Worm (Caenorhabditis elegans) whole organism, L4 larva: ENCODE measurements around the gene trk-1.

ENCODE experiments used
- Y105C5A.15 ChIP-seq: fragments of 200-800 bp; sonication (Bioruptor generic); IDR thresholded peaks from 2 replicates; pipeline ENCODE4 v1.3.6; 2022; ENCODE audit warnings: missing genetic modification characterization, missing compliant biosample characterization
- ama-1 ChIP-seq: fragments of 150-350 bp; optimal IDR thresholded peaks from 2 replicates; lab custom pipeline; 2014; ENCODE audit warnings: inconsistent platforms, mixed read lengths
- ceh-82 ChIP-seq: sonication (generic microtip); optimal IDR thresholded peaks from 2 replicates; lab custom pipeline; 2017; ENCODE audit warnings: missing biosample characterization, missing genetic modification characterization
- ces-1 ChIP-seq: fragments of 150-350 bp; sonication (generic microtip); optimal IDR thresholded peaks from 4 replicates; lab custom pipeline; 2014; ENCODE audit warnings: missing biosample characterization, missing genetic modification reagents, missing genetic modification characterization
- dmd-9 ChIP-seq: fragments of 200-800 bp; sonication (Bioruptor generic); IDR thresholded peaks from 2 replicates; pipeline ENCODE4 v1.3.6; 2022; ENCODE audit warnings: missing genetic modification reagents, missing genetic modification characterization, missing compliant biosample characterization
- dpl-1 ChIP-seq: fragments of 150-350 bp; optimal IDR thresholded peaks from 2 replicates; lab custom pipeline; 2014; ENCODE audit warnings: missing biosample characterization, missing genetic modification reagents, missing genetic modification characterization
- hmg-1.1 ChIP-seq: fragments of 200-800 bp; sonication (Bioruptor generic); IDR thresholded peaks from 2 replicates; pipeline ENCODE4 v1.3.6; 2022; ENCODE audit warnings: missing genetic modification reagents, missing genetic modification characterization, missing compliant biosample characterization
- lsy-2 ChIP-seq, 2 experiments: fragments of 150-350 bp in 1 of 2; sonication (generic microtip) in 1 of 2; optimal IDR thresholded peaks; 2 replicates each; lab custom pipeline; 2014 to 2017; ENCODE audit warnings: missing biosample characterization in 2 of 2, missing genetic modification characterization in 2 of 2
- nhr-10 ChIP-seq: fragments of 150-350 bp; optimal IDR thresholded peaks from 2 replicates; lab custom pipeline; 2014; ENCODE audit warnings: missing biosample characterization, missing genetic modification characterization
- nhr-28 ChIP-seq: fragments of 150-350 bp; optimal IDR thresholded peaks from 2 replicates; lab custom pipeline; 2014; ENCODE audit warnings: missing biosample characterization, missing genetic modification characterization
- zag-1 ChIP-seq: fragments of 150-350 bp; optimal IDR thresholded peaks from 2 replicates; lab custom pipeline; 2014; ENCODE audit warnings: missing biosample characterization, missing genetic modification characterization

ce11 chrX:8957974-8958373, 7.2 kb upstream of the trk-1 start:
- no peak for TF ChIP-seq ces-1 (GFP tag; lab: Kevin White, UChicago)
- TF ChIP-seq hmg-1.1 (GFP tag; lab: Robert Waterston, UW), result no peak
- no peak for TF ChIP-seq Y105C5A.15 (GFP tag; lab: Robert Waterston, UW)
- TF ChIP-seq lsy-2 (tag; optimal IDR thresholded peaks at IDR 0.05; lab: Kevin White, UChicago), result no peak
- TF ChIP-seq dmd-9 (GFP tag; lab: Robert Waterston, UW), result no peak
- TF ChIP-seq dpl-1 (GFP tag; lab: Kevin White, UChicago), result no peak
- TF ChIP-seq nhr-10 (tag; lab: Kevin White, UChicago), result no peak
- TF ChIP-seq nhr-28, result no peak
- TF ChIP-seq ama-1, result no peak
- no peak for TF ChIP-seq ceh-82
- no peak for TF ChIP-seq zag-1 (tag; lab: Kevin White, UChicago)
